Worm (Caenorhabditis elegans): ENCODE data around the gene srj-27.

ce11 chrV:15150176-15150575 lies 22.9 kb upstream of the srj-27 start:
- TF ChIP-seq lim-7 (GFP tag; IDR thresholded peaks at IDR 0.05): no peak
- TF ChIP-seq mdt-29 (GFP tag; IDR thresholded peaks at IDR 0.05): no peak
